Worm (Caenorhabditis elegans) whole organism, late embryonic: ENCODE data around the gene ptr-19.

Experiments
- nfya-1 ChIP-seq: sonication (generic microtip); optimal IDR thresholded peaks from 2 replicates; lab custom pipeline; 2017; ENCODE audit warnings: missing genetic modification characterization, mild to moderate bottlenecking, missing compliant biosample characterization, antibody characterized with exemption, moderate library complexity
- tbx-7 ChIP-seq: sonication (generic microtip); optimal IDR thresholded peaks from 2 replicates; lab custom pipeline; 2016; ENCODE audit warnings: missing genotype, missing genetic modification characterization, missing compliant biosample characterization
- ttx-3 ChIP-seq: sonication (generic microtip); optimal IDR thresholded peaks from 2 replicates; lab custom pipeline; 2016; ENCODE audit warnings: missing genetic modification reagents, missing genetic modification characterization, missing compliant biosample characterization

The ptr-19 gene

DNA sequence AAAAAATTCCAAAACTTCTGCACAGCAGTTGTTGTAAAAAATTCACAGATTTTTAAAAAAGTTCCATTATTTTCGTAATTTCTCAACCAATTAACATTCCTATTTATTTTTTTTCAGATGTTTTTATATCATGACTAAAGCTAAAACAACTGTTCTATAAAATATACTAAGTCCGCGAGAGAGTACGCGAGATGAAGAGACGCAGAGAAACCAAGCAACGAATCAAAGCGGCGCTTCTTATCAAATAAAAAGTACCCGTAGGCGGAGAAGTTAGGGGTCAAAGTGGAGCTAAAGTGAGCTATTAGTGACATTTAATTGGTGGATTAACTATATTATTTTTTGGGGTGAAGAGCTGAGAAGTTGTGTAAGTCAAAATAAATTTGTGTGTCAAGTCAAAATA, 51.0 kb downstream of the ptr-19 start, which contains the start of gene sbsp-1:
Gene sbsp-1 (plus strand): TSS at position 301 of the 400 bp plus-strand sequence.
- TF ChIP-seq tbx-7 (tag; lab: Kevin White, UChicago) (no peak), ttx-3 (tag; lab: Kevin White, UChicago) (no peak), nfya-1 (tag; lab: Kevin White, UChicago) (no peak)
- TF ChIP-seq, all 69 proteins: peak for 0
